Worm (Caenorhabditis elegans): Measurements from ENCODE around the gene C32D5.4.

Gene C32D5.4

ce11 chrII:6360822-6361221, 37.9 kb upstream of the C32D5.4 start, which contains the start of gene K10B2.4 (continued):
- TF ChIP-seq F49E8.2 (tag; optimal IDR thresholded peaks at IDR 0.05; ENCODE audit: insufficient read depth) (peak; percentile 43), hlh-26 (GFP tag; conservative IDR thresholded peaks at IDR 0.05) (no peak), lag-1 (GFP tag; IDR thresholded peaks at IDR 0.05) (no peak), aptf-3 (GFP tag; IDR thresholded peaks at IDR 0.05) (no peak), F39B2.1 (GFP tag; IDR thresholded peaks at IDR 0.05) (no peak), Y95B8A.8 (GFP tag; IDR thresholded peaks at IDR 0.05) (no peak), nhr-27 (tag; optimal IDR thresholded peaks at IDR 0.05) (no peak), C17E4.6 (GFP tag; IDR thresholded peaks at IDR 0.05) (no peak), ztf-28 (GFP tag; IDR thresholded peaks at IDR 0.05) (no peak), F37B4.10 (GFP tag; IDR thresholded peaks at IDR 0.05) (no peak), sptf-2 (GFP tag; optimal IDR thresholded peaks at IDR 0.05) (no peak), pbrm-1 (GFP tag; IDR thresholded peaks at IDR 0.05) (no peak), Y53G8AR.9 (GFP tag; conservative IDR thresholded peaks at IDR 0.05) (no peak), attf-6 (GFP tag; IDR thresholded peaks at IDR 0.05) (no peak), bed-2 (GFP tag; IDR thresholded peaks at IDR 0.05) (no peak), nhr-120 (GFP tag; IDR thresholded peaks at IDR 0.05) (no peak), atf-7 (tag; optimal IDR thresholded peaks at IDR 0.05) (peak; percentile 24), ceh-27 (GFP tag; optimal IDR thresholded peaks at IDR 0.05) (peak; percentile 32), ama-1 (optimal IDR thresholded peaks at IDR 0.05) (no peak), ama-1 (GFP tag; optimal IDR thresholded peaks at IDR 0.05) (peak in 1 of 2 experiments; percentile 38), ceh-100 (GFP tag; IDR thresholded peaks at IDR 0.05) (peak; percentile 34; the same call in 1 of the 2 replicates), fkh-3 (tag; optimal IDR thresholded peaks at IDR 0.05) (no peak), ztf-26 (tag; optimal IDR thresholded peaks at IDR 0.05) (no peak), K12H6.12 (tag; optimal IDR thresholded peaks at IDR 0.05) (no peak), lin-54 (GFP tag; optimal IDR thresholded peaks at IDR 0.05) (peak; percentile 62), Y79H2A.3 (GFP tag; conservative IDR thresholded peaks at IDR 0.05) (no peak), F52B5.7 (tag; optimal IDR thresholded peaks at IDR 0.05) (no peak), repo-1 (tag; optimal IDR thresholded peaks at IDR 0.05) (no peak), madf-10 (tag; optimal IDR thresholded peaks at IDR 0.05) (no peak), C06A6.2 (GFP tag; conservative IDR thresholded peaks at IDR 0.05) (no peak), ccch-3 (GFP tag; optimal IDR thresholded peaks at IDR 0.05) (no peak), zim-3 (tag; optimal IDR thresholded peaks at IDR 0.05) (no peak), madf-8 (GFP tag; conservative IDR thresholded peaks at IDR 0.05) (no peak), unc-62 (GFP tag; optimal IDR thresholded peaks at IDR 0.05) (no peak), nfya-2 (GFP tag; IDR thresholded peaks at IDR 0.05) (no peak), egl-18 (GFP tag; IDR thresholded peaks at IDR 0.05) (no peak), hmg-1.2 (GFP tag; IDR thresholded peaks at IDR 0.05) (0 out of 2 replicates have a peak, but pooled peaks have one; percentile 27), Y56A3A.18 (GFP tag; IDR thresholded peaks at IDR 0.05) (no peak), B0261.1 (tag; optimal IDR thresholded peaks at IDR 0.05) (no peak)

ce11 chrII:6358905-6359304, 36.0 kb upstream of the C32D5.4 start, which contains the start of gene C32D5.12:
C32D5.12 (minus strand) TSS chrII:6359005.
- TF ChIP-seq nhr-120 (GFP tag; IDR thresholded peaks at IDR 0.05): no peak
- TF ChIP-seq Y53G8AR.9 (GFP tag; conservative IDR thresholded peaks at IDR 0.05): no peak
- TF ChIP-seq ceh-40 (GFP tag; IDR thresholded peaks at IDR 0.05): no peak
- TF ChIP-seq nfya-2 (GFP tag; IDR thresholded peaks at IDR 0.05): no peak
- no peak for TF ChIP-seq hlh-12 (tag; optimal IDR thresholded peaks at IDR 0.05)
- TF ChIP-seq ceh-27 (GFP tag; optimal IDR thresholded peaks at IDR 0.05): no peak
- no peak for TF ChIP-seq athp-1 (tag; optimal IDR thresholded peaks at IDR 0.05)
- TF ChIP-seq mcd-1 (GFP tag; IDR thresholded peaks at IDR 0.05): no peak
- TF ChIP-seq attf-5 (GFP tag; optimal IDR thresholded peaks at IDR 0.05): no peak
- TF ChIP-seq ztf-22 (GFP tag; optimal IDR thresholded peaks at IDR 0.05): no peak
- TF ChIP-seq madf-6 (GFP tag; IDR thresholded peaks at IDR 0.05): no peak
- no peak for TF ChIP-seq Y56A3A.18 (GFP tag; IDR thresholded peaks at IDR 0.05)
- no peak for TF ChIP-seq die-1 (tag; optimal IDR thresholded peaks at IDR 0.05)
- TF ChIP-seq sea-2 (GFP tag; IDR thresholded peaks at IDR 0.05): no peak
- TF ChIP-seq cebp-1 (GFP tag; IDR thresholded peaks at IDR 0.05): no peak
- TF ChIP-seq cebp-1 (tag; optimal IDR thresholded peaks at IDR 0.05): no peak
- no peak for TF ChIP-seq F55B11.4 (tag; optimal IDR thresholded peaks at IDR 0.05; ENCODE audit: borderline replicate concordance, insufficient read depth)
- TF ChIP-seq F57C9.4 (tag; optimal IDR thresholded peaks at IDR 0.05): no peak
- no peak for TF ChIP-seq atf-7 (tag; optimal IDR thresholded peaks at IDR 0.05)

Data from whole organism, young adult.